Fruit fly (Drosophila melanogaster): Measurements from ENCODE around the gene CG15546.

CG15546 gene

dm6 chr3R:30887711-30888549 lies 11.9 kb upstream of the CG15546 start (continued):
- TF ChIP-seq CG4360 (GFP tag; IDR thresholded peaks at IDR 0.05), result no peak
- no peak for TF ChIP-seq ac (GFP tag; optimal IDR thresholded peaks at IDR 0.05)
- peak; percentile 4 for TF ChIP-seq CG16815 (GFP tag; optimal IDR thresholded peaks at IDR 0.05)
- TF ChIP-seq schlank (tag; optimal IDR thresholded peaks at IDR 0.05), result peak; percentile 41
- no peak for TF ChIP-seq toy (GFP tag; IDR thresholded peaks at IDR 0.05)
- TF ChIP-seq CG8089 (GFP tag; optimal IDR thresholded peaks at IDR 0.05), result peak; percentile 47
- TF ChIP-seq pzg (GFP tag; optimal IDR thresholded peaks at IDR 0.05), result no peak
- peak; percentile 36; the same call in 1 of the 3 replicates for TF ChIP-seq croc (GFP tag; conservative IDR thresholded peaks at IDR 0.05)
- peak; percentile 24 for TF ChIP-seq CG2202 (tag; optimal IDR thresholded peaks at IDR 0.05)
- TF ChIP-seq zf30C (GFP tag; optimal IDR thresholded peaks at IDR 0.05), result no peak
- TF ChIP-seq ro (GFP tag; IDR thresholded peaks at IDR 0.05), result no peak
- peak; percentile 66 for TF ChIP-seq ems (GFP tag; optimal IDR thresholded peaks at IDR 0.05)
- peak; percentile 92 for TF ChIP-seq Ptx1 (GFP tag; IDR thresholded peaks at IDR 0.05)
- TF ChIP-seq CG18764 (GFP tag; optimal IDR thresholded peaks at IDR 0.05), result peak; percentile 11
- no peak for TF ChIP-seq ERR (GFP tag; optimal IDR thresholded peaks at IDR 0.05)
- TF ChIP-seq Med (GFP tag), result peak; percentile 98
- peak; percentile 51 for TF ChIP-seq CG8388 (GFP tag; optimal IDR thresholded peaks at IDR 0.05)
- peak; percentile 40; the same call in 1 of the 2 replicates for TF ChIP-seq Atf6 (GFP tag; IDR thresholded peaks at IDR 0.05)
- TF ChIP-seq unc-4 (GFP tag; IDR thresholded peaks at IDR 0.05; ENCODE audit: partially characterized antibody), result no peak
- TF ChIP-seq Rfx (GFP tag; IDR thresholded peaks at IDR 0.05), result peak; percentile 74
- peak; percentile 63; the same call in 1 of the 3 replicates for TF ChIP-seq otp (GFP tag; IDR thresholded peaks at IDR 0.05)
- peak; percentile 55 for TF ChIP-seq CG17385 (GFP tag; optimal IDR thresholded peaks at IDR 0.05)
- TF ChIP-seq CG1529 (GFP tag; optimal IDR thresholded peaks at IDR 0.05), result peak; percentile 36
- peak; percentile 22 for TF ChIP-seq Dad (GFP tag; optimal IDR thresholded peaks at IDR 0.05)
- peak; percentile 4 for TF ChIP-seq tup (GFP tag; optimal IDR thresholded peaks at IDR 0.05)
- TF ChIP-seq BtbVII (GFP tag; optimal IDR thresholded peaks at IDR 0.05), result no peak
- TF ChIP-seq phol (tag; optimal IDR thresholded peaks at IDR 0.05), result peak; percentile 66
- TF ChIP-seq cad (GFP tag; optimal IDR thresholded peaks at IDR 0.05), result no peak
- TF ChIP-seq ttk (GFP tag; IDR thresholded peaks at IDR 0.05), result peak; percentile 41; the same call in 1 of the 2 replicates
- peak; percentile 30 for TF ChIP-seq D19A (tag; optimal IDR thresholded peaks at IDR 0.05)
- TF ChIP-seq CG2120 (GFP tag; optimal IDR thresholded peaks at IDR 0.05), result peak; percentile 78
- TF ChIP-seq CG9727 (GFP tag; optimal IDR thresholded peaks at IDR 0.05), result peak; percentile 23
- TF ChIP-seq Doc2 (GFP tag; IDR thresholded peaks at IDR 0.05), result no peak
- TF ChIP-seq grn (GFP tag; optimal IDR thresholded peaks at IDR 0.05), result peak; percentile 36
- TF ChIP-seq CG12219 (GFP tag; optimal IDR thresholded peaks at IDR 0.05), result peak; percentile 58
- peak; percentile 60 for TF ChIP-seq CoRest (tag; optimal IDR thresholded peaks at IDR 0.05)
- peak; percentile 25 for TF ChIP-seq CG4854 (GFP tag; optimal IDR thresholded peaks at IDR 0.05)
- TF ChIP-seq H2.0 (GFP tag; IDR thresholded peaks at IDR 0.05), result peak; percentile 74
- no peak for TF ChIP-seq Elba2 (GFP tag; optimal IDR thresholded peaks at IDR 0.05)
- TF ChIP-seq CG17328 (GFP tag; IDR thresholded peaks at IDR 0.05), result peak; percentile 63
- no peak for TF ChIP-seq rib (GFP tag; IDR thresholded peaks at IDR 0.05)
- TF ChIP-seq Dref (GFP tag; IDR thresholded peaks at IDR 0.05), result no peak
- no peak for TF ChIP-seq btn (GFP tag; optimal IDR thresholded peaks at IDR 0.05)
- peak; percentile 93 for TF ChIP-seq grau (tag; optimal IDR thresholded peaks at IDR 0.05)
- no peak for TF ChIP-seq pros (GFP tag; optimal IDR thresholded peaks at IDR 0.05)
- peak; percentile 82 for TF ChIP-seq bab2 (GFP tag; optimal IDR thresholded peaks at IDR 0.05)
- peak; percentile 52 for TF ChIP-seq pum (GFP tag; optimal IDR thresholded peaks at IDR 0.05)
- TF ChIP-seq CG15696 (tag; optimal IDR thresholded peaks at IDR 0.05), result peak; percentile 46
- TF ChIP-seq CG10654 (GFP tag; optimal IDR thresholded peaks at IDR 0.05), result peak; percentile 30
- peak; percentile 29; the same call in 1 of the 2 replicates for TF ChIP-seq CG11696 (GFP tag; IDR thresholded peaks at IDR 0.05)
